Worm (Caenorhabditis elegans) whole organism, mixed stage, embryonic: ENCODE data around the gene W06A7.2.

ENCODE experiments used
- M03D4.4 ChIP-seq: sonication (generic microtip); optimal IDR thresholded peaks from 2 replicates; lab custom pipeline; 2017; ENCODE audit warnings: mild to moderate bottlenecking, missing genetic modification characterization, missing compliant biosample characterization
- bed-3 ChIP-seq: fragments of 200-800 bp; sonication (Bioruptor generic); optimal IDR thresholded peaks from 3 replicates; lab custom pipeline; 2018; ENCODE audit warnings: mild to moderate bottlenecking, missing genetic modification characterization, moderate library complexity, missing compliant biosample characterization
- blmp-1 ChIP-seq: fragments of 150-350 bp; optimal IDR thresholded peaks from 2 replicates; lab custom pipeline; 2014; ENCODE audit warnings: missing biosample characterization, missing genetic modification characterization
- ceh-39 ChIP-seq: fragments of 150-350 bp; optimal IDR thresholded peaks from 2 replicates; lab custom pipeline; 2014; ENCODE audit warnings: missing biosample characterization, missing genetic modification characterization
- ceh-43 ChIP-seq: fragments of 200-800 bp; sonication (Bioruptor generic); optimal IDR thresholded peaks from 2 replicates; lab custom pipeline; 2018; ENCODE audit warnings: mild to moderate bottlenecking, missing genetic modification characterization, moderate library complexity, missing compliant biosample characterization
- ceh-83 ChIP-seq: fragments of 200-800 bp; sonication (Bioruptor generic); optimal IDR thresholded peaks from 2 replicates; lab custom pipeline; 2018; ENCODE audit warnings: mild to moderate bottlenecking, missing genetic modification characterization, missing compliant biosample characterization
- ces-1 ChIP-seq: fragments of 150-350 bp; optimal IDR thresholded peaks from 2 replicates; lab custom pipeline; 2014; ENCODE audit warnings: missing biosample characterization, missing genetic modification reagents, missing genetic modification characterization
- cnd-1 ChIP-seq: fragments of 200-800 bp; sonication (Bioruptor generic); optimal IDR thresholded peaks from 2 replicates; lab custom pipeline; 2018; ENCODE audit warnings: mild to moderate bottlenecking, missing genetic modification characterization, missing compliant biosample characterization
- drap-1 ChIP-seq: fragments of 200-800 bp; sonication (Bioruptor generic); optimal IDR thresholded peaks from 3 replicates; lab custom pipeline; 2018; ENCODE audit warnings: mild to moderate bottlenecking, missing genetic modification characterization, missing compliant biosample characterization
- elt-1 ChIP-seq: sonication (generic microtip); optimal IDR thresholded peaks from 2 replicates; lab custom pipeline; 2017; ENCODE audit warnings: missing genetic modification characterization, mild to moderate bottlenecking, missing compliant biosample characterization, antibody characterized with exemption, moderate library complexity, borderline replicate concordance; ENCODE audit not compliant: insufficient read depth
- flh-1 ChIP-seq: fragments of 200-800 bp; sonication (Bioruptor generic); optimal IDR thresholded peaks from 2 replicates; lab custom pipeline; 2018; ENCODE audit warnings: mild to moderate bottlenecking, missing genetic modification characterization, moderate library complexity, missing compliant biosample characterization
- ham-2 ChIP-seq: fragments of 200-800 bp; sonication (Bioruptor generic); optimal IDR thresholded peaks from 2 replicates; lab custom pipeline; 2018; ENCODE audit warnings: mild to moderate bottlenecking, missing genetic modification characterization, missing compliant biosample characterization
- hlh-1 ChIP-seq: fragments of 150-350 bp; optimal IDR thresholded peaks from 2 replicates; lab custom pipeline; 2014; ENCODE audit warnings: missing biosample characterization, missing genetic modification reagents, missing genetic modification characterization
- lin-32 ChIP-seq: fragments of 200-800 bp; sonication (Bioruptor generic); optimal IDR thresholded peaks from 2 replicates; lab custom pipeline; 2018; ENCODE audit warnings: mild to moderate bottlenecking, missing genetic modification characterization, missing compliant biosample characterization
- lsy-2 ChIP-seq: fragments of 150-350 bp; optimal IDR thresholded peaks from 2 replicates; lab custom pipeline; 2014; ENCODE audit warnings: missing biosample characterization, missing genetic modification characterization
- mab-5 ChIP-seq: fragments of 150-350 bp; optimal IDR thresholded peaks from 2 replicates; lab custom pipeline; 2014; ENCODE audit warnings: missing biosample characterization, missing genetic modification characterization
- mep-1 ChIP-seq: fragments of 150-350 bp; optimal IDR thresholded peaks from 2 replicates; lab custom pipeline; 2017; ENCODE audit warnings: missing biosample characterization, missing genetic modification reagents, missing genetic modification characterization, inconsistent platforms
- mls-2 ChIP-seq: sonication (generic microtip); optimal IDR thresholded peaks from 2 replicates; lab custom pipeline; 2016; ENCODE audit warnings: mild to moderate bottlenecking, missing genetic modification characterization, moderate library complexity, missing compliant biosample characterization
- nhr-12 ChIP-seq: fragments of 150-350 bp; optimal IDR thresholded peaks from 2 replicates; lab custom pipeline; 2014; ENCODE audit warnings: missing biosample characterization, missing genetic modification characterization
- nhr-2 ChIP-seq: fragments of 150-350 bp; optimal IDR thresholded peaks from 2 replicates; lab custom pipeline; 2014; ENCODE audit warnings: missing biosample characterization, missing genetic modification characterization
- nhr-237 ChIP-seq: fragments of 150-350 bp; optimal IDR thresholded peaks from 2 replicates; lab custom pipeline; 2014; ENCODE audit warnings: missing biosample characterization, missing genetic modification characterization
- nhr-28 ChIP-seq: fragments of 150-350 bp; optimal IDR thresholded peaks from 2 replicates; lab custom pipeline; 2014; ENCODE audit warnings: missing biosample characterization, missing genetic modification characterization
- nhr-76 ChIP-seq: sonication (generic microtip); optimal IDR thresholded peaks from 2 replicates; lab custom pipeline; 2017; ENCODE audit warnings: missing biosample characterization, missing genetic modification characterization
- pha-4 ChIP-seq: fragments of 150-350 bp; optimal IDR thresholded peaks from 2 replicates; lab custom pipeline; 2018; ENCODE audit warnings: missing biosample characterization, missing genetic modification reagents, missing genetic modification characterization
- sem-2 ChIP-seq: fragments of 200-800 bp; sonication (Bioruptor generic); optimal IDR thresholded peaks from 2 replicates; lab custom pipeline; 2018; ENCODE audit warnings: mild to moderate bottlenecking, missing genetic modification characterization, missing compliant biosample characterization
- snpc-4 ChIP-seq: fragments of 150-350 bp; optimal IDR thresholded peaks from 2 replicates; lab custom pipeline; 2014; ENCODE audit warnings: missing biosample characterization, missing genetic modification characterization
- sptf-1 ChIP-seq: sonication (generic microtip); optimal IDR thresholded peaks from 2 replicates; lab custom pipeline; 2017; ENCODE audit warnings: mild to moderate bottlenecking, missing genetic modification characterization, moderate library complexity, missing compliant biosample characterization
- unc-120 ChIP-seq: sonication (generic microtip); optimal IDR thresholded peaks from 2 replicates; lab custom pipeline; 2017; ENCODE audit warnings: missing genetic modification characterization, missing compliant biosample characterization; ENCODE audit not compliant: poor library complexity, severe bottlenecking
- unc-39 ChIP-seq: fragments of 150-350 bp; optimal IDR thresholded peaks from 2 replicates; lab custom pipeline; 2014; ENCODE audit warnings: missing biosample characterization, missing genetic modification characterization
- unc-62 ChIP-seq: fragments of 150-350 bp; optimal IDR thresholded peaks from 2 replicates; lab custom pipeline; 2014; ENCODE audit warnings: missing biosample characterization, missing genetic modification reagents, missing genetic modification characterization
- zip-8 ChIP-seq: fragments of 150-350 bp; optimal IDR thresholded peaks from 2 replicates; lab custom pipeline; 2014; ENCODE audit warnings: missing biosample characterization, missing genetic modification characterization
- ztf-11 ChIP-seq: fragments of 150-350 bp; optimal IDR thresholded peaks from 2 replicates; lab custom pipeline; 2014; ENCODE audit warnings: missing biosample characterization, missing genetic modification characterization

The W06A7.2 gene

ce11 chrV:14848510-14849206, 27.0 kb downstream of the W06A7.2 start:
- TF ChIP-seq cnd-1, result no peak
- TF ChIP-seq elt-1 (tag; lab: Kevin White, UChicago), result no peak
- TF ChIP-seq mab-5 (tag; lab: Kevin White, UChicago), result peak; percentile 59
- TF ChIP-seq nhr-12 (tag; lab: Kevin White, UChicago), result no peak
- TF ChIP-seq flh-1, result no peak
- TF ChIP-seq hlh-1, result peak; percentile 99
- TF ChIP-seq pha-4 (tag; lab: Kevin White, UChicago), result no peak
- no peak for TF ChIP-seq blmp-1
- no peak for TF ChIP-seq ceh-39 (tag; lab: Kevin White, UChicago)
- no peak for TF ChIP-seq ceh-83
- TF ChIP-seq snpc-4 (tag; lab: Kevin White, UChicago), result no peak
- no peak for TF ChIP-seq drap-1 (GFP tag; lab: Kevin White, UChicago)
- TF ChIP-seq unc-62 (GFP tag; lab: Kevin White, UChicago), result peak; percentile 98
- TF ChIP-seq ztf-11 (tag; lab: Kevin White, UChicago), result no peak
- no peak for TF ChIP-seq nhr-237 (tag; lab: Kevin White, UChicago)
- no peak for TF ChIP-seq bed-3
- TF ChIP-seq nhr-28 (tag; lab: Kevin White, UChicago), result no peak
- peak; percentile 4 for TF ChIP-seq unc-120 (tag; lab: Kevin White, UChicago)
- TF ChIP-seq M03D4.4, result no peak
- no peak for TF ChIP-seq sem-2 (GFP tag; lab: Kevin White, UChicago)
- no peak for TF ChIP-seq ceh-43 (GFP tag; lab: Kevin White, UChicago)
- TF ChIP-seq zip-8 (tag; lab: Kevin White, UChicago), result no peak
- no peak for TF ChIP-seq lsy-2 (tag; lab: Kevin White, UChicago)
- peak; percentile 26 for TF ChIP-seq nhr-2 (tag; lab: Kevin White, UChicago)
- TF ChIP-seq nhr-76, result no peak
- TF ChIP-seq unc-39 (tag; lab: Kevin White, UChicago), result no peak
- no peak for TF ChIP-seq ham-2 (GFP tag; lab: Kevin White, UChicago)
- no peak for TF ChIP-seq mep-1 (tag; lab: Kevin White, UChicago)
- TF ChIP-seq lin-32 (GFP tag; lab: Kevin White, UChicago), result no peak
- no peak for TF ChIP-seq ces-1 (GFP tag; lab: Kevin White, UChicago)
- TF ChIP-seq sptf-1 (tag; lab: Kevin White, UChicago), result no peak

ce11 chrV:14849628-14850027, 28.0 kb downstream of the W06A7.2 start:
- no peak for TF ChIP-seq pha-4 (tag; lab: Kevin White, UChicago)
- no peak for TF ChIP-seq unc-120 (tag; lab: Kevin White, UChicago)
- TF ChIP-seq mab-5 (tag; lab: Kevin White, UChicago), result no peak
- no peak for TF ChIP-seq ceh-39 (tag; lab: Kevin White, UChicago)
- TF ChIP-seq M03D4.4, result no peak
- TF ChIP-seq unc-62 (GFP tag; lab: Kevin White, UChicago), result no peak
- peak; percentile 32 for TF ChIP-seq ham-2 (GFP tag; lab: Kevin White, UChicago)
- TF ChIP-seq cnd-1, result no peak
- no peak for TF ChIP-seq mep-1 (tag; lab: Kevin White, UChicago)
- peak; percentile 42 for TF ChIP-seq drap-1 (GFP tag; lab: Kevin White, UChicago)
- no peak for TF ChIP-seq blmp-1
- TF ChIP-seq hlh-1, result no peak
- no peak for TF ChIP-seq nhr-28 (tag; lab: Kevin White, UChicago)

ce11 chrV:14850530-14850929, 28.9 kb downstream of the W06A7.2 start:
- no peak for TF ChIP-seq lin-32 (GFP tag; lab: Kevin White, UChicago)
- no peak for TF ChIP-seq pha-4 (tag; lab: Kevin White, UChicago)
- TF ChIP-seq mls-2 (tag; lab: Kevin White, UChicago), result no peak
- no peak for TF ChIP-seq sem-2 (GFP tag; lab: Kevin White, UChicago)
- no peak for TF ChIP-seq ceh-83
- TF ChIP-seq ham-2 (GFP tag; lab: Kevin White, UChicago), result no peak
- no peak for TF ChIP-seq unc-39 (tag; lab: Kevin White, UChicago)
- no peak for TF ChIP-seq snpc-4 (tag; lab: Kevin White, UChicago)
- TF ChIP-seq ceh-43 (GFP tag; lab: Kevin White, UChicago), result no peak
- no peak for TF ChIP-seq zip-8 (tag; lab: Kevin White, UChicago)
- no peak for TF ChIP-seq cnd-1
- no peak for TF ChIP-seq nhr-12 (tag; lab: Kevin White, UChicago)
- no peak for TF ChIP-seq bed-3
- no peak for TF ChIP-seq blmp-1
- TF ChIP-seq ces-1 (GFP tag; lab: Kevin White, UChicago), result no peak
